Fruit fly (Drosophila melanogaster) whole organism, embryonic: Measurements from ENCODE around the gene CG15803.

Source experiments
- ATbp ChIP-seq: fragments of 200-800 bp; sonication (Bioruptor generic); optimal IDR thresholded peaks from 2 replicates; lab custom pipeline; 2017; ENCODE audit warnings: missing biosample characterization, mild to moderate bottlenecking, missing genetic modification characterization, missing genetic modification reagents
- CG1024 ChIP-seq: fragments of 200-800 bp; sonication (Bioruptor generic); IDR thresholded peaks from 2 replicates; pipeline ENCODE4 v1.3.6; 2022; ENCODE audit warnings: missing biosample characterization, missing genetic modification characterization
- CG15696 ChIP-seq: fragments of 200-800 bp; sonication (Bioruptor generic); optimal IDR thresholded peaks from 2 replicates; lab custom pipeline; 2019; ENCODE audit warnings: missing biosample characterization, mild to moderate bottlenecking, missing genetic modification characterization, moderate library complexity
- CG16779 ChIP-seq: fragments of 200-800 bp; sonication (Bioruptor generic); IDR thresholded peaks from 2 replicates; pipeline ENCODE4 v1.3.6; 2022; ENCODE audit warnings: missing biosample characterization, missing genetic modification characterization
- CG18619 ChIP-seq: fragments of 200-800 bp; sonication (Bioruptor generic); optimal IDR thresholded peaks from 3 replicates; lab custom pipeline; 2017; ENCODE audit warnings: missing biosample characterization, mild to moderate bottlenecking, missing genetic modification characterization
- CG2116 ChIP-seq: fragments of 200-800 bp; sonication (Bioruptor generic); optimal IDR thresholded peaks from 3 replicates; lab custom pipeline; 2018; ENCODE audit warnings: missing biosample characterization, mild to moderate bottlenecking, missing genetic modification characterization
- CG2120 ChIP-seq: fragments of 200-800 bp; sonication (Bioruptor generic); optimal IDR thresholded peaks from 3 replicates; lab custom pipeline; 2016; ENCODE audit warnings: missing biosample characterization, missing genetic modification characterization
- CG3281 ChIP-seq: fragments of 200-800 bp; sonication (Bioruptor generic); optimal IDR thresholded peaks from 3 replicates; lab custom pipeline; 2017; ENCODE audit warnings: missing biosample characterization, mild to moderate bottlenecking, missing genetic modification characterization
- CG7839 ChIP-seq: fragments of 200-800 bp; sonication (Bioruptor generic); optimal IDR thresholded peaks from 3 replicates; lab custom pipeline; 2018; ENCODE audit warnings: missing biosample characterization, mild to moderate bottlenecking, missing genetic modification characterization, moderate library complexity
- CG8290 ChIP-seq, 3 experiments: fragments of 200-800 bp; sonication (Bioruptor generic); optimal IDR thresholded peaks; 2 replicates each; lab custom pipeline; 2016 to 2019; ENCODE audit warnings: missing biosample characterization in 3 of 3, missing genetic modification characterization in 3 of 3, mild to moderate bottlenecking in 2 of 3, moderate library complexity in 1 of 3
- CG8944 ChIP-seq: fragments of 200-800 bp; sonication (Bioruptor generic); optimal IDR thresholded peaks from 3 replicates; lab custom pipeline; 2016; ENCODE audit warnings: missing biosample characterization, missing genetic modification characterization
- CkIIα-i1 ChIP-seq: fragments of 200-800 bp; sonication (Bioruptor generic); IDR thresholded peaks from 2 replicates; pipeline ENCODE4 v1.3.6; 2022; ENCODE audit warnings: missing biosample characterization, missing genetic modification characterization
- Dfd ChIP-seq, 2 experiments: fragments of >200 bp; optimal IDR thresholded peaks; 2 replicates each; lab custom pipeline; 2017; ENCODE audit warnings: missing biosample characterization in 2 of 2, missing genetic modification characterization in 2 of 2
- HLH54F ChIP-seq: fragments of 200-800 bp; sonication (Bioruptor generic); optimal IDR thresholded peaks from 3 replicates; lab custom pipeline; 2016; ENCODE audit warnings: missing biosample characterization, missing genetic modification characterization
- Hmr ChIP-seq: fragments of 200-800 bp; sonication (Bioruptor generic); optimal IDR thresholded peaks from 3 replicates; lab custom pipeline; 2017; ENCODE audit warnings: mild to moderate bottlenecking, missing biosample characterization, missing genetic modification reagents, missing genetic modification characterization
- Hr3 ChIP-seq: fragments of 200-800 bp; sonication (Bioruptor generic); optimal IDR thresholded peaks from 3 replicates; lab custom pipeline; 2016; ENCODE audit warnings: missing biosample characterization, missing genetic modification characterization
- Hr78 ChIP-seq, 2 experiments: fragments of 200-800 bp in 1 of 2; fragments of >200 bp in 1 of 2; sonication (Bioruptor generic) in 1 of 2; optimal IDR thresholded peaks; 2 replicates each; lab custom pipeline; 2017 to 2019; ENCODE audit warnings: missing biosample characterization in 2 of 2, missing genetic modification characterization in 2 of 2, mild to moderate bottlenecking in 1 of 2, moderate library complexity in 1 of 2
- Kr ChIP-seq: fragments of 200-800 bp; sonication (Bioruptor generic); optimal IDR thresholded peaks from 2 replicates; lab custom pipeline; 2017; ENCODE audit warnings: missing biosample characterization, mild to moderate bottlenecking, missing genetic modification characterization
- MBD-R2 ChIP-seq: fragments of 200-800 bp; sonication (Bioruptor generic); IDR thresholded peaks from 2 replicates; pipeline ENCODE4 v1.3.6; 2022; ENCODE audit warnings: missing biosample characterization, missing genetic modification characterization
- MTF-1 ChIP-seq: fragments of 200-800 bp; sonication (Bioruptor generic); optimal IDR thresholded peaks from 2 replicates; lab custom pipeline; 2018; ENCODE audit warnings: missing biosample characterization, mild to moderate bottlenecking, missing genetic modification characterization, borderline replicate concordance
- Oli ChIP-seq: fragments of 200-800 bp; sonication (Bioruptor generic); optimal IDR thresholded peaks from 2 replicates; lab custom pipeline; 2018; ENCODE audit warnings: missing biosample characterization, mild to moderate bottlenecking, missing genetic modification characterization, moderate library complexity
- PHDP ChIP-seq: fragments of 200-800 bp; sonication (Bioruptor generic); optimal IDR thresholded peaks from 3 replicates; lab custom pipeline; 2018; ENCODE audit warnings: missing biosample characterization, mild to moderate bottlenecking, missing genetic modification characterization, moderate library complexity
- Rfx ChIP-seq: fragments of 200-800 bp; sonication (Bioruptor generic); IDR thresholded peaks from 2 replicates; pipeline ENCODE4 v1.3.6; 2022; ENCODE audit warnings: missing biosample characterization, missing genetic modification characterization
- Sin3A ChIP-seq: fragments of >200 bp; optimal IDR thresholded peaks from 2 replicates; lab custom pipeline; 2018
- Sry-β ChIP-seq: fragments of 200-800 bp; sonication (Bioruptor generic); optimal IDR thresholded peaks from 2 replicates; lab custom pipeline; 2018; ENCODE audit warnings: missing biosample characterization, mild to moderate bottlenecking, missing genetic modification characterization, moderate library complexity
- Sry-δ ChIP-seq: fragments of 200-800 bp; sonication (Bioruptor generic); optimal IDR thresholded peaks from 2 replicates; lab custom pipeline; 2016; ENCODE audit warnings: missing biosample characterization, missing genetic modification characterization
- cato ChIP-seq: fragments of 200-800 bp; sonication (Bioruptor generic); optimal IDR thresholded peaks from 2 replicates; lab custom pipeline; 2016; ENCODE audit warnings: missing biosample characterization, missing genetic modification characterization, borderline replicate concordance
- caup ChIP-seq: fragments of 200-800 bp; sonication (Bioruptor generic); optimal IDR thresholded peaks from 3 replicates; lab custom pipeline; 2017; ENCODE audit warnings: missing biosample characterization, mild to moderate bottlenecking, missing genetic modification characterization, moderate library complexity; ENCODE audit not compliant: severe bottlenecking
- croc ChIP-seq: fragments of 200-800 bp; sonication (Bioruptor generic); conservative IDR thresholded peaks from 3 replicates; pipeline ENCODE4 v1.3.6; 2022; ENCODE audit warnings: missing biosample characterization, missing genetic modification characterization
- dan ChIP-seq: fragments of 200-800 bp; sonication (Bioruptor generic); IDR thresholded peaks from 2 replicates; pipeline ENCODE4 v1.3.6; 2022; ENCODE audit warnings: missing biosample characterization, missing genetic modification characterization
- esg ChIP-seq: fragments of 200-800 bp; sonication (Bioruptor generic); conservative IDR thresholded peaks from 2 replicates; pipeline ENCODE4 v1.3.6; 2022; ENCODE audit warnings: missing biosample characterization, missing genetic modification characterization
- eve ChIP-seq, 2 experiments: fragments of >200 bp; optimal IDR thresholded peaks; 2 replicates each; lab custom pipeline; 2017; ENCODE audit warnings: missing biosample characterization in 2 of 2, missing genetic modification characterization in 2 of 2
- fru ChIP-seq: fragments of >200 bp; optimal IDR thresholded peaks from 2 replicates; lab custom pipeline; 2017
- gcm ChIP-seq: fragments of 200-800 bp; sonication (Bioruptor generic); optimal IDR thresholded peaks from 2 replicates; lab custom pipeline; 2019; ENCODE audit warnings: missing biosample characterization, mild to moderate bottlenecking, missing genetic modification characterization, moderate library complexity
- gsb-n ChIP-seq: fragments of 200-800 bp; sonication (Bioruptor generic); optimal IDR thresholded peaks from 3 replicates; lab custom pipeline; 2018; ENCODE audit warnings: missing biosample characterization, mild to moderate bottlenecking, missing genetic modification characterization
- ind ChIP-seq: fragments of 200-800 bp; sonication (Bioruptor generic); optimal IDR thresholded peaks from 3 replicates; lab custom pipeline; 2016; ENCODE audit warnings: missing biosample characterization, missing genetic modification characterization
- jigr1 ChIP-seq: fragments of 200-800 bp; sonication (Bioruptor generic); IDR thresholded peaks from 3 replicates; pipeline ENCODE4 v1.3.6; 2022; ENCODE audit warnings: missing biosample characterization, missing genetic modification characterization
- lbe ChIP-seq: fragments of 200-800 bp; sonication (Bioruptor generic); optimal IDR thresholded peaks from 2 replicates; lab custom pipeline; 2016; ENCODE audit warnings: missing biosample characterization, mild to moderate bottlenecking, missing genetic modification characterization
- lola ChIP-seq, 3 experiments: fragments of >200 bp in 2 of 3; fragments of 200-800 bp in 1 of 3; sonication (Bioruptor generic) in 1 of 3; optimal IDR thresholded peaks; 2 replicates each; lab custom pipeline; 2017 to 2019; ENCODE audit warnings: missing biosample characterization in 3 of 3, missing genetic modification characterization in 3 of 3, mild to moderate bottlenecking in 1 of 3, moderate library complexity in 1 of 3
- maf-S ChIP-seq: fragments of 200-800 bp; sonication (Bioruptor generic); optimal IDR thresholded peaks from 2 replicates; lab custom pipeline; 2016; ENCODE audit warnings: missing biosample characterization, missing genetic modification characterization
- mam ChIP-seq: fragments of 200-800 bp; sonication (Bioruptor generic); optimal IDR thresholded peaks from 3 replicates; lab custom pipeline; 2016; ENCODE audit warnings: missing biosample characterization, missing genetic modification characterization
- nerfin-1 ChIP-seq: fragments of 200-800 bp; sonication (Bioruptor generic); optimal IDR thresholded peaks from 3 replicates; lab custom pipeline; 2019; ENCODE audit warnings: missing biosample characterization, mild to moderate bottlenecking, missing genetic modification characterization, moderate library complexity
- pan ChIP-seq, 4 experiments: fragments of >200 bp in 3 of 4; fragments of 200-800 bp in 1 of 4; sonication (Bioruptor generic) in 1 of 4; optimal IDR thresholded peaks in 3 of 4; IDR thresholded peaks in 1 of 4; 2 replicates each; pipeline versions ENCODE4 v1.3.6 to Lab custom; 2017 to 2022; ENCODE audit warnings: missing biosample characterization in 2 of 4, missing genetic modification characterization in 2 of 4, mixed read lengths in 1 of 4
- phol ChIP-seq: fragments of 200-800 bp; sonication (Bioruptor generic); optimal IDR thresholded peaks from 3 replicates; lab custom pipeline; 2018; ENCODE audit warnings: missing biosample characterization, mild to moderate bottlenecking, missing genetic modification characterization, moderate library complexity
- prd ChIP-seq, 3 experiments: fragments of >200 bp in 2 of 3; fragments of 200-800 bp in 1 of 3; sonication (Bioruptor generic) in 1 of 3; optimal IDR thresholded peaks in 2 of 3; IDR thresholded peaks in 1 of 3; 2 replicates in 2 of 3; 3 replicates in 1 of 3; pipeline versions ENCODE4 v1.3.6 to Lab custom; 2017 to 2022; ENCODE audit warnings: missing biosample characterization in 1 of 3, missing genetic modification characterization in 1 of 3
- pum ChIP-seq: fragments of 200-800 bp; sonication (Bioruptor generic); optimal IDR thresholded peaks from 2 replicates; lab custom pipeline; 2016; ENCODE audit warnings: missing biosample characterization, missing genetic modification characterization
- trh ChIP-seq: fragments of 200-800 bp; sonication (Bioruptor generic); optimal IDR thresholded peaks from 2 replicates; lab custom pipeline; 2016; ENCODE audit warnings: missing biosample characterization, missing genetic modification characterization

Gene CG15803

DNA sequence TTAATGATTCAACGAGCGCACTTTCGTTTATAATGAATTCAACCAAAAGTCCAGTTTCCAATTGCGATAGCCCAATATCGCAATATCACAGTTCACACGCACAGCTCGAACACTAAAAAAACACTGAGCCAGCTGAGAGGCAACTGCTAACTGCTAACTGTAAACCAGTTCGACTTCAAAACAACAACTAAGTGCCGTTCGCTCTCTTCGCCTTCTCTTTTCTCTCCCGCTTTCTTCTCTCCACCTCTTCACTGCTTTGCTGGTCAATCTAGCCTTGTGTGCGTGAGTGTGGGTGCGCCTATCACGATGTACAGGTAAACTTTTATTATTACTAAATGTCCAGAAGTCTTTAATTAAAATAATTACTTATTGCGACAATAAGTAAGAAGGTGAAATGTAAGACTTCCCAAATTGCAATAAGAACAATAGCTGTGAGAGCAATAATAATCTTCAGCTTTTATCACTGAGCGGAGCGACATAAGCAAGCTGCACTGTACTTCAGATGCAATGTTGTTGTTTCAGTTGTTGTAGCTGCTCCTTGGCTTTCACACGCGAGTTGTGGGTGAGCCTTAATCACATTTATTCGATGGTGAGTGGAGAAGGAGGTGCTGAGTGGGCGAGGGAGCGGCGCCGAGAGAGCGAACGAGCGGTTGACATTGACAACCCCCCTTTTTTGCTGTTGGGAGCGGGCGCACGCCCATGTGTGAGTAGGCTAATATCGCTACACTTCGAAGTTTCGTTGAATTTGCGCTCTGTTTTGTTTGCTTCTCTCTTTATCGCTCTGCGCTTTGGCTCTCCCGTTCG is 36.5 kb upstream of the CG15803 start, which contains the start of gene Vti1b (continued):
- peak; percentile 88 for TF ChIP-seq gcm (GFP tag; lab: Kevin White, UChicago)
- peak; percentile 92 for TF ChIP-seq Hr3 (GFP tag; lab: Kevin White, UChicago)
- peak; percentile 68; the same call in 1 of the 2 replicates for TF ChIP-seq CkIIα-i1 (GFP tag; lab: Robert Waterston, UW)
- TF ChIP-seq esg, result peak; percentile 92
- peak; percentile 92 for TF ChIP-seq Rfx (GFP tag; lab: Robert Waterston, UW)
- peak; percentile 77; the same call in 1 of the 2 replicates for TF ChIP-seq CG16779
- peak; percentile 53 for TF ChIP-seq CG8290 (GFP tag; optimal IDR thresholded peaks at IDR 0.05; lab: Kevin White, UChicago)
- TF ChIP-seq CG8290 (tag; optimal IDR thresholded peaks at IDR 0.05; lab: Kevin White, UChicago), result peak; percentile 45 to 81
- peak in 1 of 2 experiments; percentile 89 for TF ChIP-seq Hr78 (GFP tag; optimal IDR thresholded peaks at IDR 0.05; lab: Kevin White, UChicago)
- peak; percentile 92 for TF ChIP-seq caup (GFP tag; lab: Kevin White, UChicago)
- no peak for TF ChIP-seq pan (optimal IDR thresholded peaks at IDR 0.05; lab: Kevin White, UChicago)
- peak in 1 of 2 experiments; percentile 95 for TF ChIP-seq pan (GFP tag; optimal IDR thresholded peaks at IDR 0.05 in 1 of 2, IDR thresholded peaks at IDR 0.05 in 1 of 2)
- peak; percentile 93 for TF ChIP-seq lbe (GFP tag; lab: Kevin White, UChicago)
- TF ChIP-seq eve (GFP tag; optimal IDR thresholded peaks at IDR 0.05; lab: Kevin White, UChicago), result no peak
- TF ChIP-seq maf-S (GFP tag; lab: Kevin White, UChicago), result peak; percentile 89
- TF ChIP-seq phol, result peak; percentile 94
- TF ChIP-seq trh, result peak; percentile 63
- peak; percentile 91 for TF ChIP-seq CG8944 (GFP tag; lab: Kevin White, UChicago)
- TF ChIP-seq CG2116 (GFP tag; lab: Kevin White, UChicago), result peak; percentile 69
- peak; percentile 63 for TF ChIP-seq Sry-δ (GFP tag; lab: Kevin White, UChicago)
- peak; percentile 94 for TF ChIP-seq Oli (tag; lab: Kevin White, UChicago)
- peak; percentile 87 for TF ChIP-seq CG1024 (GFP tag; lab: Robert Waterston, UW)
- peak; percentile 55 for TF ChIP-seq Sry-β (GFP tag; lab: Kevin White, UChicago)
- peak; percentile 97 for TF ChIP-seq CG2120 (GFP tag; lab: Kevin White, UChicago)
- no peak for TF ChIP-seq Dfd (GFP tag; optimal IDR thresholded peaks at IDR 0.05; lab: Kevin White, UChicago)
- peak; percentile 94 for TF ChIP-seq CG7839 (tag; lab: Kevin White, UChicago)
- TF ChIP-seq Sin3A (lab: Kevin White, UChicago), result no peak
- peak; percentile 76 for TF ChIP-seq CG15696 (tag; lab: Kevin White, UChicago)
- no peak for TF ChIP-seq prd (optimal IDR thresholded peaks at IDR 0.05; lab: Kevin White, UChicago)
- peak; percentile 96 for TF ChIP-seq prd (GFP tag; IDR thresholded peaks at IDR 0.05; lab: Robert Waterston, UW)
- TF ChIP-seq CG18619 (GFP tag; lab: Kevin White, UChicago), result peak; percentile 90
- peak; percentile 94 for TF ChIP-seq PHDP
- peak; percentile 89 for TF ChIP-seq nerfin-1 (tag; lab: Kevin White, UChicago)
- TF ChIP-seq HLH54F (GFP tag; lab: Kevin White, UChicago), result peak; percentile 92
- TF ChIP-seq Kr, result peak; percentile 54
- TF ChIP-seq ind (GFP tag; lab: Kevin White, UChicago), result peak; percentile 96
- peak; percentile 93 for TF ChIP-seq pum (GFP tag; lab: Kevin White, UChicago)
- TF ChIP-seq ATbp (GFP tag; lab: Kevin White, UChicago), result peak; percentile 90
- no peak for TF ChIP-seq fru (lab: Kevin White, UChicago)
- TF ChIP-seq gsb-n (tag; lab: Kevin White, UChicago), result peak; percentile 90
- peak; percentile 90 for TF ChIP-seq Hmr
- peak; percentile 91 for TF ChIP-seq CG3281 (GFP tag; lab: Kevin White, UChicago)
- TF ChIP-seq lola (GFP tag; optimal IDR thresholded peaks at IDR 0.05; lab: Kevin White, UChicago), result peak in 1 of 3 experiments; percentile 91
- peak; percentile 88 for TF ChIP-seq cato (GFP tag; lab: Kevin White, UChicago)
- TF ChIP-seq MBD-R2 (GFP tag; lab: Robert Waterston, UW), result peak; percentile 55; the same call in 1 of the 2 replicates
- TF ChIP-seq mam (GFP tag; lab: Kevin White, UChicago), result peak; percentile 89
- peak; percentile 87 for TF ChIP-seq jigr1
- TF ChIP-seq dan, result peak; percentile 83
- peak; percentile 79 for TF ChIP-seq MTF-1 (GFP tag; lab: Kevin White, UChicago)
- peak; percentile 93 for TF ChIP-seq croc (GFP tag; lab: Robert Waterston, UW)
